Fruit fly (Drosophila melanogaster) Kc167 (cell line): ENCODE measurements around the gene Mtr3.

Experiments
- Myc ChIP-seq: fragments of >200 bp; optimal IDR thresholded peaks from 2 replicates; lab custom pipeline; 2017; ENCODE audit warnings: missing external identifiers
- Sin3A ChIP-seq: fragments of >200 bp; optimal IDR thresholded peaks from 2 replicates; lab custom pipeline; 2018; ENCODE audit warnings: missing external identifiers
- h ChIP-seq: fragments of >200 bp; optimal IDR thresholded peaks from 3 replicates; lab custom pipeline; 2018; ENCODE audit warnings: missing external identifiers
- insv ChIP-seq: fragments of >200 bp; optimal IDR thresholded peaks from 3 replicates; lab custom pipeline; 2018; ENCODE audit warnings: missing external identifiers
- psq ChIP-seq: fragments of >200 bp; optimal IDR thresholded peaks from 2 replicates; lab custom pipeline; 2017; ENCODE audit warnings: missing external identifiers
- ttk ChIP-seq: sonication (Bioruptor generic); optimal IDR thresholded peaks from 2 replicates; lab custom pipeline; 2017; ENCODE audit warnings: missing external identifiers

Gene Mtr3

dm6 chr3L:19901486-19902255 is 11.8 kb downstream of the Mtr3 start:
- TF ChIP-seq insv (no peak), ttk (lab: Kevin White, UChicago) (no peak), psq (lab: Kevin White, UChicago) (no peak), Myc (no peak), h (lab: Kevin White, UChicago) (no peak), Sin3A (lab: Kevin White, UChicago) (no peak)

dm6 chr3L:19900184-19901089 is 13.1 kb downstream of the Mtr3 start:
- TF ChIP-seq Myc (no peak), ttk (lab: Kevin White, UChicago) (no peak), psq (lab: Kevin White, UChicago) (no peak), Sin3A (lab: Kevin White, UChicago) (no peak), insv (no peak), h (lab: Kevin White, UChicago) (no peak)

dm6 chr3L:19899308-19899927 is 14.1 kb downstream of the Mtr3 start:
- no peak for TF ChIP-seq h (lab: Kevin White, UChicago)
- TF ChIP-seq insv = no peak
- TF ChIP-seq Myc = no peak
- TF ChIP-seq ttk (lab: Kevin White, UChicago) = no peak
- TF ChIP-seq Sin3A (lab: Kevin White, UChicago) = no peak
- TF ChIP-seq psq (lab: Kevin White, UChicago) = no peak

- TF ChIP-seq psq (lab: Kevin White, UChicago) (no peak), insv (no peak), ttk (lab: Kevin White, UChicago) (no peak), Myc (no peak), Sin3A (lab: Kevin White, UChicago) (no peak), h (lab: Kevin White, UChicago) (no peak)
Observed at dm6 chr3L:19898547-19899282, 14.8 kb downstream of the Mtr3 start.

- TF ChIP-seq Sin3A (lab: Kevin White, UChicago) = no peak
- no peak for TF ChIP-seq psq (lab: Kevin White, UChicago)
- TF ChIP-seq h (lab: Kevin White, UChicago) = no peak
- TF ChIP-seq insv = no peak
Observed at dm6 chr3L:19897685-19898009, 15.9 kb downstream of the Mtr3 start.

dm6 chr3L:19896892-19897684 is 16.4 kb downstream of the Mtr3 start:
- TF ChIP-seq psq (lab: Kevin White, UChicago) (no peak), Myc (no peak), insv (no peak), h (lab: Kevin White, UChicago) (no peak), ttk (lab: Kevin White, UChicago) (no peak), Sin3A (lab: Kevin White, UChicago) (no peak)

- no peak for TF ChIP-seq ttk (lab: Kevin White, UChicago)
- TF ChIP-seq Myc = no peak
Observed at dm6 chr3L:19896280-19896891, 17.1 kb downstream of the Mtr3 start.

dm6 chr3L:19895556-19895995 is 17.9 kb downstream of the Mtr3 start:
- TF ChIP-seq h (lab: Kevin White, UChicago) (no peak), ttk (lab: Kevin White, UChicago) (no peak), insv (no peak), Sin3A (lab: Kevin White, UChicago) (no peak), Myc (no peak), psq (lab: Kevin White, UChicago) (no peak)

dm6 chr3L:19873488-19873887 is 40.0 kb downstream of the Mtr3 start:
- TF ChIP-seq psq (lab: Kevin White, UChicago) (no peak), Myc (no peak), h (lab: Kevin White, UChicago) (no peak), insv (no peak), ttk (lab: Kevin White, UChicago) (no peak), Sin3A (lab: Kevin White, UChicago) (no peak)

dm6 chr3L:19872465-19872883 is 41.0 kb downstream of the Mtr3 start:
- TF ChIP-seq insv = no peak
- no peak for TF ChIP-seq h (lab: Kevin White, UChicago)
- no peak for TF ChIP-seq Sin3A (lab: Kevin White, UChicago)
- no peak for TF ChIP-seq Myc
- no peak for TF ChIP-seq psq (lab: Kevin White, UChicago)
- no peak for TF ChIP-seq ttk (lab: Kevin White, UChicago)
